Worm (Caenorhabditis elegans) whole organism, L2 larva: Measurements from ENCODE around the gene cyp-44A1.

Source experiments
- C34F6.9 ChIP-seq: fragments of 150-350 bp; optimal IDR thresholded peaks from 2 replicates; lab custom pipeline; 2014; ENCODE audit warnings: missing biosample characterization, missing genetic modification characterization
- R02D3.7 ChIP-seq: fragments of 150-350 bp; optimal IDR thresholded peaks from 2 replicates; lab custom pipeline; 2014; ENCODE audit warnings: missing biosample characterization, missing genetic modification characterization
- ZK546.5 ChIP-seq: sonication (generic microtip); optimal IDR thresholded peaks from 2 replicates; lab custom pipeline; 2017; ENCODE audit warnings: missing biosample characterization, missing genetic modification characterization
- aly-2 ChIP-seq: fragments of 150-350 bp; optimal IDR thresholded peaks from 2 replicates; lab custom pipeline; 2014; ENCODE audit warnings: missing biosample characterization, missing genetic modification characterization
- ama-1 ChIP-seq: fragments of 150-350 bp; optimal IDR thresholded peaks from 2 replicates; lab custom pipeline; 2018; ENCODE audit warnings: inconsistent platforms
- blmp-1 ChIP-seq: sonication (generic microtip); optimal IDR thresholded peaks from 2 replicates; lab custom pipeline; 2017; ENCODE audit warnings: missing genetic modification characterization, mild to moderate bottlenecking, missing compliant biosample characterization, antibody characterized with exemption, moderate library complexity; ENCODE audit not compliant: insufficient read depth
- ceh-16 ChIP-seq: fragments of 150-350 bp; optimal IDR thresholded peaks from 2 replicates; lab custom pipeline; 2014; ENCODE audit warnings: missing biosample characterization, missing genetic modification characterization
- elt-3 ChIP-seq: sonication (generic microtip); optimal IDR thresholded peaks from 2 replicates; lab custom pipeline; 2017; ENCODE audit warnings: missing biosample characterization, missing genetic modification characterization
- fos-1 ChIP-seq: fragments of 150-350 bp; optimal IDR thresholded peaks from 2 replicates; lab custom pipeline; 2014; ENCODE audit warnings: missing biosample characterization, missing genetic modification characterization
- lin-11 ChIP-seq: fragments of 150-350 bp; sonication (generic microtip); optimal IDR thresholded peaks from 2 replicates; lab custom pipeline; 2014; ENCODE audit warnings: missing biosample characterization, missing genetic modification characterization, inconsistent platforms, mixed read lengths
- lin-13 ChIP-seq: fragments of 150-350 bp; optimal IDR thresholded peaks from 2 replicates; lab custom pipeline; 2014; ENCODE audit warnings: missing biosample characterization, missing genetic modification reagents, missing genetic modification characterization
- lsy-2 ChIP-seq, 2 experiments: fragments of 150-350 bp in 1 of 2; sonication (generic microtip) in 1 of 2; optimal IDR thresholded peaks; 2 replicates each; lab custom pipeline; 2014 to 2017; ENCODE audit warnings: missing biosample characterization in 2 of 2, missing genetic modification characterization in 2 of 2
- mab-5 ChIP-seq: fragments of 150-350 bp; optimal IDR thresholded peaks from 2 replicates; lab custom pipeline; 2014; ENCODE audit warnings: missing biosample characterization, missing genetic modification characterization
- mdl-1 ChIP-seq, 2 experiments: fragments of 150-350 bp in 1 of 2; sonication (generic microtip) in 1 of 2; optimal IDR thresholded peaks; 2 replicates each; lab custom pipeline; 2017; ENCODE audit warnings: missing biosample characterization in 2 of 2, missing genetic modification characterization in 2 of 2
- nhr-10 ChIP-seq: sonication (generic microtip); optimal IDR thresholded peaks from 2 replicates; lab custom pipeline; 2017; ENCODE audit warnings: missing biosample characterization, missing genetic modification characterization
- nhr-12 ChIP-seq: fragments of 150-350 bp; optimal IDR thresholded peaks from 2 replicates; lab custom pipeline; 2014; ENCODE audit warnings: missing biosample characterization, missing genetic modification characterization
- nhr-21 ChIP-seq: fragments of 150-350 bp; optimal IDR thresholded peaks from 2 replicates; lab custom pipeline; 2014; ENCODE audit warnings: missing biosample characterization, missing genetic modification characterization
- nhr-237 ChIP-seq: fragments of 150-350 bp; optimal IDR thresholded peaks from 2 replicates; lab custom pipeline; 2014; ENCODE audit warnings: missing biosample characterization, missing genetic modification characterization
- nhr-25 ChIP-seq: fragments of 150-350 bp; sonication (generic microtip); optimal IDR thresholded peaks from 3 replicates; lab custom pipeline; 2014; ENCODE audit warnings: missing biosample characterization, missing genetic modification characterization
- nhr-6 ChIP-seq: fragments of 150-350 bp; optimal IDR thresholded peaks from 2 replicates; lab custom pipeline; 2014; ENCODE audit warnings: missing biosample characterization, missing genetic modification characterization
- nhr-77 ChIP-seq: fragments of 150-350 bp; optimal IDR thresholded peaks from 2 replicates; lab custom pipeline; 2014; ENCODE audit warnings: missing biosample characterization, missing genetic modification characterization
- peb-1 ChIP-seq: fragments of 150-350 bp; optimal IDR thresholded peaks from 2 replicates; lab custom pipeline; 2014; ENCODE audit warnings: missing biosample characterization, missing genetic modification characterization
- sem-4 ChIP-seq: fragments of 150-350 bp; optimal IDR thresholded peaks from 2 replicates; lab custom pipeline; 2014; ENCODE audit warnings: missing biosample characterization, missing genetic modification reagents, missing genetic modification characterization
- sma-3 ChIP-seq: sonication (generic microtip); optimal IDR thresholded peaks from 2 replicates; lab custom pipeline; 2016; ENCODE audit warnings: missing genetic modification reagents, missing genetic modification characterization, missing compliant biosample characterization
- sma-9 ChIP-seq, 2 experiments: fragments of 150-350 bp in 1 of 2; sonication (generic microtip) in 1 of 2; optimal IDR thresholded peaks; 2 replicates each; lab custom pipeline; 2014 to 2016; ENCODE audit warnings: missing genetic modification characterization in 2 of 2, mild to moderate bottlenecking in 1 of 2, missing biosample characterization in 1 of 2, missing compliant biosample characterization in 1 of 2, missing genetic modification reagents in 1 of 2, moderate library complexity in 1 of 2
- unc-39 ChIP-seq: fragments of 150-350 bp; optimal IDR thresholded peaks from 2 replicates; lab custom pipeline; 2014; ENCODE audit warnings: missing biosample characterization, missing genetic modification characterization
- unc-55 ChIP-seq: fragments of 150-350 bp; sonication (generic microtip); optimal IDR thresholded peaks from 3 replicates; lab custom pipeline; 2014; ENCODE audit warnings: missing biosample characterization, missing genetic modification reagents, missing genetic modification characterization
- unc-62 ChIP-seq: fragments of 150-350 bp; optimal IDR thresholded peaks from 2 replicates; lab custom pipeline; 2014; ENCODE audit warnings: missing biosample characterization, missing genetic modification reagents, missing genetic modification characterization
- ztf-1 ChIP-seq: fragments of 200-800 bp; sonication (Bioruptor generic); conservative IDR thresholded peaks from 2 replicates; pipeline ENCODE4 v1.3.6; 2022; ENCODE audit warnings: missing genetic modification characterization, missing compliant biosample characterization
- ztf-11 ChIP-seq: sonication (generic microtip); optimal IDR thresholded peaks from 2 replicates; lab custom pipeline; 2017; ENCODE audit warnings: missing biosample characterization, missing genetic modification characterization

cyp-44A1 gene

DNA sequence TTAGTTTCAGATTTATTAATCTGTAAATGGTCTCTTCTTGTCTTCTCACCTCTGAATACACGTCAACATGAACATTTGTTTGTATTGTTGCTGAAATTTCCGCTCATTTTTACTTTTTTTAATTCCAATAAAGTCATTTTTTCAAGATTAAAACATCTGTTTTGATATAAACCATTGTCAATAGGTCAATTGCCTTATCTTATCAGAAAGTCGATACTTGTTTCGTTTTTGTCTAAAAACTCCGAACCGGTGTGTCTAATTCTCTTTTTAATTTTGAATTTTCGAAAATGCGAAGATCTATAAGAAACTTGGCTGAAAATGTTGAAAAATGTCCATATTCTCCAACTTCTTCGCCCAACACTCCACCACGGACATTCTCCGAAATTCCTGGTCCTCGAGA is at the start of gene cyp-44A1:
cyp-44A1 (plus strand) TSS at position 285 of the 400 bp plus-strand sequence.
- TF ChIP-seq fos-1 (tag; lab: Kevin White, UChicago) (peak; percentile 2), sma-3 (GFP tag; lab: Kevin White, UChicago) (no peak)

- TF ChIP-seq nhr-12 (tag; lab: Kevin White, UChicago) (no peak), nhr-77 (tag; lab: Kevin White, UChicago) (no peak), nhr-237 (tag; lab: Kevin White, UChicago) (no peak), ZK546.5 (tag; lab: Kevin White, UChicago) (no peak), lin-13 (GFP tag; lab: Kevin White, UChicago) (no peak), ama-1 (no peak), ceh-16 (tag; lab: Kevin White, UChicago) (no peak), sma-9 (GFP tag; optimal IDR thresholded peaks at IDR 0.05; lab: Kevin White, UChicago) (no peak), sma-9 (tag; optimal IDR thresholded peaks at IDR 0.05; lab: Kevin White, UChicago) (no peak), nhr-21 (tag; lab: Kevin White, UChicago) (no peak), mab-5 (tag; lab: Kevin White, UChicago) (no peak), C34F6.9 (tag; lab: Kevin White, UChicago) (no peak), R02D3.7 (tag; lab: Kevin White, UChicago) (no peak), sem-4 (tag; lab: Kevin White, UChicago) (no peak), unc-62 (no peak), peb-1 (tag; lab: Kevin White, UChicago) (no peak), nhr-6 (tag; lab: Kevin White, UChicago) (no peak), lsy-2 (tag; optimal IDR thresholded peaks at IDR 0.05; lab: Kevin White, UChicago) (no peak), ztf-1 (no peak)
- TF ChIP-seq, all 48 proteins: peak for 0
Observed at ce11 chrII:5455650-5456355, 48.0 kb upstream of the cyp-44A1 start, which contains the start of gene daz-1. Gene daz-1, plus strand, starts transcription at chrII:5456305.

DNA sequence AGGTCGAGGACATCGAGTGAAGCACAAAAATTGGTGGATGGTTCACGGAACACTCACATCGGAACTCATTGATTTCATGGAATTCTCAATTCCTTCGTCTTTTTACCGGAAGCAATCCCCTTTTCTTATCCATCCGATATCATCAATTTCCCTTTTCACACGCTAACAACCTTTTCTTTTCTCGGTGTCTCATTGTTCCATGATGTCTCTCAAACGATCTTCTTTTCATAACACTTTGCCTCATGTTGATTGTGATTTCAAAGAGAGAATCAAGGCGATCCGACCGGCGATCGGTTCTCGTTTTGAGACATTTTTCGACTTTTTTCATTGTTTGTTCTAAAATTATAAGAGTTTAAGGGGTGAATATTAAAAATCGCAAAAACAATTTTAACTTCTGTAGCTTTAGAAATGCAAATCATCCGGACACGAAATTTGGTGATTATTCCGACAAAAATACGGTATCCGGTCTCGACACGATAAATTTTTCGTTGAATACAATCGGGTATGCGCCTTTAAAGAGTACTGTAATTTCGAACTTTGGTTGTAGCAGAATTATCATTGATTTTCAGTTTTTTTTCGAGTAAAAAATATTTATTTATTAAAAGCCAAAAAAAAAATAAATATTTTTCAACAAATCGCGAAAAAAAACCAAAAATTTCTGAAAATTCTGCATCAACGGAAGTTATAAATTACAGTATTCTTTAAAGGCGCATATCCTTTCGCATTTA is 45.0 kb upstream of the cyp-44A1 start:
- TF ChIP-seq nhr-10 (no peak), blmp-1 (tag; lab: Kevin White, UChicago) (peak; percentile 54), nhr-25 (tag; lab: Kevin White, UChicago) (no peak), sma-3 (GFP tag; lab: Kevin White, UChicago) (no peak), unc-62 (no peak), elt-3 (tag; lab: Kevin White, UChicago) (no peak), R02D3.7 (tag; lab: Kevin White, UChicago) (no peak), ceh-16 (tag; lab: Kevin White, UChicago) (no peak), lin-11 (tag; lab: Kevin White, UChicago) (no peak), unc-39 (tag; lab: Kevin White, UChicago) (no peak), mdl-1 (tag; optimal IDR thresholded peaks at IDR 0.05; lab: Kevin White, UChicago) (no peak), aly-2 (tag; lab: Kevin White, UChicago) (no peak), nhr-21 (tag; lab: Kevin White, UChicago) (no peak), ztf-11 (no peak), lsy-2 (tag; optimal IDR thresholded peaks at IDR 0.05; lab: Kevin White, UChicago) (no peak), ZK546.5 (tag; lab: Kevin White, UChicago) (no peak), fos-1 (tag; lab: Kevin White, UChicago) (peak; percentile 34), nhr-237 (tag; lab: Kevin White, UChicago) (no peak)

ce11 chrII:5459534-5459933 is 44.3 kb upstream of the cyp-44A1 start:
- TF ChIP-seq sma-9 (GFP tag; optimal IDR thresholded peaks at IDR 0.05; lab: Kevin White, UChicago): peak; percentile 9
- TF ChIP-seq sma-9 (tag; optimal IDR thresholded peaks at IDR 0.05; lab: Kevin White, UChicago): no peak
- peak; percentile 60 for TF ChIP-seq blmp-1 (tag; lab: Kevin White, UChicago)
- peak; percentile 68 for TF ChIP-seq sma-3 (GFP tag; lab: Kevin White, UChicago)
- TF ChIP-seq unc-55 (GFP tag; lab: Kevin White, UChicago): no peak
- TF ChIP-seq fos-1 (tag; lab: Kevin White, UChicago): peak; percentile 43
- TF ChIP-seq, all 48 proteins: peak for 4
